Fruit fly (Drosophila melanogaster): ENCODE measurements around the gene dnt.

dnt gene

DNA sequence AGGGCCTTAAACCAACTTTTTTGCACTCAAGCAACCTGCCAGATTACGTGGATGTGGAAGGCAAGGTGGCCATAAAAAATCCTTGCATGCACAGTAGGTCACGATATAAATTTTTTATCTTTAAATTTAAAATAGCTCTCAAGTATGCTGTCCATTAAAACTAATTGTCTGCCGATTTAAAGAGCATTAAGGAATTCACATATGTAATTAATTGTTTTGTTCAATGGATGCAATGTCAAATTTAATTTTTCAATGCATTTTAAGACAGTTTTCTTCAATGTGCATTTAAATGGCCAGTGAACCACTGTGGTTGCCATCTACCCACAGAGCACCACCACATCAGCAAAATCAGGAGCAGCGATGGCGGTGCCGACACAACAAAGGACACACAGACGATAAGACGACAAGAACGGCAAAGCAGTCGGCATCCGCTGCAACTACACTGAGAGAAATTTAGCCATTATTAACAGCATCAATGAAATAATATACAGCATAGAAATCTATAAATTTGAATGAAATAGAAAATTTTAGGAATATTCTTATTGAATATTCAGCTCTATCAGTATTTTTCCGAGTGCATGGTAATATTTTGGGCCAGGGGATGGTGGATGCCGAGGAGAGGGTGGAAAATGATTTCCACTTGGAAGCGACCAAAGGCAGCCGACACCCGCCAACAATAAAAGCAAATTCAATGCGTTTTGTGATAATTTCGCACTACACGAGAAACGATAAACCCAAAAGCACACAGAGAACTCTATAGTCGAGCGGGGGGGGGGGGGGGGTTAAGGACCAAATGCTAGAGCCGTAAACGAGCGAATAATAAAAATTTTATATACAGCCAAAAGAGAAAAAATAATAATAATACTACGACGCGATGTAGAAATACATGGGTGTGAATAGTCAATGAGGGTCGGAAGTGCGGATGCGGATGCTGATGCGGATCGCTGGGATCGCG, 14.4 kb upstream of the dnt start (continued):
- no peak for TF ChIP-seq Optix (GFP tag; IDR thresholded peaks at IDR 0.05)
- no peak for TF ChIP-seq Ets97D (GFP tag; optimal IDR thresholded peaks at IDR 0.05)
- no peak for TF ChIP-seq CG8089 (GFP tag; optimal IDR thresholded peaks at IDR 0.05)
- no peak for TF ChIP-seq hkb (optimal IDR thresholded peaks at IDR 0.05)
- 0 out of 2 replicates have a peak, but pooled peaks have one; percentile 32 for TF ChIP-seq hkb (GFP tag; IDR thresholded peaks at IDR 0.05)
- TF ChIP-seq CG4617 (GFP tag; optimal IDR thresholded peaks at IDR 0.05; ENCODE audit: borderline replicate concordance) = no peak
- peak; percentile 41 for TF ChIP-seq gcm (GFP tag; optimal IDR thresholded peaks at IDR 0.05)
- TF ChIP-seq CG7271 (tag; optimal IDR thresholded peaks at IDR 0.05) = no peak
- TF ChIP-seq CG8765 (GFP tag; IDR thresholded peaks at IDR 0.05) = peak; percentile 84
- peak; percentile 20 for TF ChIP-seq CG17802 (tag; optimal IDR thresholded peaks at IDR 0.05)
- peak; percentile 5 for TF ChIP-seq ewg (GFP tag; optimal IDR thresholded peaks at IDR 0.05)
- no peak for TF ChIP-seq CG34376 (GFP tag; optimal IDR thresholded peaks at IDR 0.05)
- TF ChIP-seq CG11093 (GFP tag; IDR thresholded peaks at IDR 0.05) = 0 out of 3 replicates have a peak, but pooled peaks have one; percentile 34
- no peak for TF ChIP-seq Dfd (GFP tag; optimal IDR thresholded peaks at IDR 0.05)
- no peak for TF ChIP-seq maf-S (GFP tag; optimal IDR thresholded peaks at IDR 0.05)
- peak; percentile 74 for TF ChIP-seq row (GFP tag; IDR thresholded peaks at IDR 0.05)
- TF ChIP-seq amos (GFP tag; IDR thresholded peaks at IDR 0.05; ENCODE audit: partially characterized antibody) = no peak
- TF ChIP-seq CG1647 (GFP tag; optimal IDR thresholded peaks at IDR 0.05) = no peak
- 0 out of 2 replicates have a peak, but pooled peaks have one; percentile 24 for TF ChIP-seq seq (GFP tag; IDR thresholded peaks at IDR 0.05)
- peak; percentile 58 for TF ChIP-seq nmo (GFP tag; optimal IDR thresholded peaks at IDR 0.05)
- TF ChIP-seq CG11560 (tag; IDR thresholded peaks at IDR 0.05) = no peak
- 0 out of 2 replicates have a peak, but pooled peaks have one; percentile 22 for TF ChIP-seq Ada2b (GFP tag; IDR thresholded peaks at IDR 0.05)
- no peak for TF ChIP-seq CG15073 (GFP tag; optimal IDR thresholded peaks at IDR 0.05)
- peak; percentile 47 for TF ChIP-seq CoRest (tag; optimal IDR thresholded peaks at IDR 0.05)
- TF ChIP-seq corto (GFP tag; optimal IDR thresholded peaks at IDR 0.05) = no peak
- no peak for TF ChIP-seq Gsc (GFP tag; IDR thresholded peaks at IDR 0.05)
- peak in 1 of 3 experiments; percentile 68 for TF ChIP-seq lola (GFP tag; optimal IDR thresholded peaks at IDR 0.05)
- no peak for TF ChIP-seq Dp (GFP tag; optimal IDR thresholded peaks at IDR 0.05)
- no peak for TF ChIP-seq Nf-YC (tag; optimal IDR thresholded peaks at IDR 0.05)
- TF ChIP-seq kni (GFP tag; optimal IDR thresholded peaks at IDR 0.05) = no peak
- no peak for TF ChIP-seq zen2 (GFP tag; IDR thresholded peaks at IDR 0.05; ENCODE audit: partially characterized antibody)
- TF ChIP-seq tna (GFP tag; IDR thresholded peaks at IDR 0.05; ENCODE audit: partially characterized antibody) = no peak
- peak; percentile 50 for TF ChIP-seq CG2202 (tag; optimal IDR thresholded peaks at IDR 0.05)
- peak; percentile 73 for TF ChIP-seq gem (tag; optimal IDR thresholded peaks at IDR 0.05)
- no peak for TF ChIP-seq CG6272 (GFP tag; IDR thresholded peaks at IDR 0.05)
- TF ChIP-seq twi (tag; optimal IDR thresholded peaks at IDR 0.05) = peak; percentile 27
- TF ChIP-seq Sox100B (GFP tag; optimal IDR thresholded peaks at IDR 0.05) = peak; percentile 46
- peak; percentile 51 for TF ChIP-seq dmrt99B (tag; optimal IDR thresholded peaks at IDR 0.05)
- TF ChIP-seq disco-r (GFP tag; optimal IDR thresholded peaks at IDR 0.05) = no peak
- no peak for TF ChIP-seq Oaz (GFP tag; IDR thresholded peaks at IDR 0.05)
- TF ChIP-seq cg (GFP tag; optimal IDR thresholded peaks at IDR 0.05) = no peak
- no peak for TF ChIP-seq Dad (GFP tag; optimal IDR thresholded peaks at IDR 0.05)
- peak; percentile 26; the same call in 1 of the 4 replicates for TF ChIP-seq Gug (GFP tag; IDR thresholded peaks at IDR 0.05)
- peak; percentile 70 for TF ChIP-seq CG7556 (GFP tag; optimal IDR thresholded peaks at IDR 0.05)
- TF ChIP-seq CG14441 (GFP tag; IDR thresholded peaks at IDR 0.05) = no peak
- 0 out of 2 replicates have a peak, but pooled peaks have one; percentile 11 for TF ChIP-seq MBD-R2 (GFP tag; IDR thresholded peaks at IDR 0.05)
- no peak for TF ChIP-seq hth (optimal IDR thresholded peaks at IDR 0.05)
- TF ChIP-seq gfzf (GFP tag; optimal IDR thresholded peaks at IDR 0.05) = no peak

Data from whole organism, embryonic.